Fruit fly (Drosophila melanogaster) whole organism, pupa: Measurements from ENCODE around the gene Pfdn5.

Source experiments
- CG10348 ChIP-seq: fragments of 200-800 bp; sonication (Bioruptor generic); IDR thresholded peaks from 2 replicates; pipeline ENCODE4 v1.3.6; 2022; ENCODE audit warnings: missing biosample characterization, missing genetic modification characterization
- CG12605 ChIP-seq: fragments of 200-800 bp; sonication (Bioruptor generic); IDR thresholded peaks from 2 replicates; pipeline ENCODE4 v1.3.6; 2022; ENCODE audit warnings: missing biosample characterization, missing genetic modification characterization
- CG13204 ChIP-seq: fragments of 200-800 bp; sonication (Bioruptor generic); optimal IDR thresholded peaks from 2 replicates; lab custom pipeline; 2018; ENCODE audit warnings: missing biosample characterization, mild to moderate bottlenecking, missing genetic modification characterization, moderate library complexity
- CG14655 ChIP-seq: fragments of 200-800 bp; sonication (Bioruptor generic); optimal IDR thresholded peaks from 3 replicates; lab custom pipeline; 2017; ENCODE audit warnings: mild to moderate bottlenecking, missing biosample characterization, missing genetic modification reagents, missing genetic modification characterization
- CG15710 ChIP-seq: fragments of 200-800 bp; sonication (Bioruptor generic); optimal IDR thresholded peaks from 2 replicates; lab custom pipeline; 2018; ENCODE audit warnings: missing biosample characterization, mild to moderate bottlenecking, missing genetic modification characterization, moderate library complexity
- CG17806 ChIP-seq: fragments of 200-800 bp; sonication (Bioruptor generic); optimal IDR thresholded peaks from 2 replicates; lab custom pipeline; 2018; ENCODE audit warnings: missing biosample characterization, mild to moderate bottlenecking, missing genetic modification characterization, moderate library complexity
- CG32121 ChIP-seq: fragments of 200-800 bp; sonication (Bioruptor generic); IDR thresholded peaks from 2 replicates; pipeline ENCODE4 v1.3.6; 2022; ENCODE audit warnings: missing biosample characterization, missing genetic modification characterization
- CG34367 ChIP-seq: fragments of 200-800 bp; sonication (Bioruptor generic); optimal IDR thresholded peaks from 2 replicates; lab custom pipeline; 2018; ENCODE audit warnings: missing biosample characterization, mild to moderate bottlenecking, missing genetic modification characterization
- CG4496 ChIP-seq: fragments of 200-800 bp; sonication (Bioruptor generic); IDR thresholded peaks from 3 replicates; pipeline ENCODE4 v1.3.6; 2022; ENCODE audit warnings: missing biosample characterization, missing genetic modification characterization
- CG8159 ChIP-seq: fragments of 200-800 bp; sonication (Bioruptor generic); optimal IDR thresholded peaks from 3 replicates; lab custom pipeline; 2018; ENCODE audit warnings: missing biosample characterization, mild to moderate bottlenecking, missing genetic modification characterization, moderate library complexity
- CG8301 ChIP-seq: fragments of 200-800 bp; sonication (Bioruptor generic); optimal IDR thresholded peaks from 2 replicates; lab custom pipeline; 2018; ENCODE audit warnings: missing biosample characterization, mild to moderate bottlenecking, missing genetic modification characterization
- CG9948 ChIP-seq: fragments of 200-800 bp; sonication (Bioruptor generic); optimal IDR thresholded peaks from 2 replicates; lab custom pipeline; 2018; ENCODE audit warnings: missing biosample characterization, mild to moderate bottlenecking, missing genetic modification characterization, moderate library complexity
- D1 ChIP-seq: fragments of 200-800 bp; sonication (Bioruptor generic); optimal IDR thresholded peaks from 2 replicates; lab custom pipeline; 2018; ENCODE audit warnings: missing biosample characterization, mild to moderate bottlenecking, missing genetic modification characterization, moderate library complexity
- EcR ChIP-seq: fragments of 200-800 bp; sonication (Bioruptor generic); optimal IDR thresholded peaks from 3 replicates; lab custom pipeline; 2019; ENCODE audit warnings: missing biosample characterization, missing genetic modification characterization, mild to moderate bottlenecking, moderate library complexity, missing genetic modification reagents
- Ets98B ChIP-seq: fragments of 200-800 bp; sonication (Bioruptor generic); IDR thresholded peaks from 2 replicates; pipeline ENCODE4 v1.3.6; 2022; ENCODE audit warnings: missing biosample characterization, missing genetic modification characterization
- Pif1A ChIP-seq: fragments of 200-800 bp; sonication (Bioruptor generic); optimal IDR thresholded peaks from 3 replicates; lab custom pipeline; 2016; ENCODE audit warnings: missing biosample characterization, missing genetic modification characterization
- Pif1B ChIP-seq: fragments of 200-800 bp; sonication (Bioruptor generic); optimal IDR thresholded peaks from 3 replicates; lab custom pipeline; 2016; ENCODE audit warnings: missing biosample characterization, missing genetic modification characterization
- Snoo ChIP-seq: fragments of 200-800 bp; sonication (Bioruptor generic); optimal IDR thresholded peaks from 3 replicates; lab custom pipeline; 2017; ENCODE audit warnings: missing biosample characterization, mild to moderate bottlenecking, missing genetic modification characterization, inconsistent platforms
- fd96Ca ChIP-seq: fragments of 200-800 bp; sonication (Bioruptor generic); IDR thresholded peaks from 3 replicates; pipeline ENCODE4 v1.3.6; 2022; ENCODE audit warnings: missing biosample characterization, missing genetic modification characterization
- gl ChIP-seq: fragments of 200-800 bp; sonication (Bioruptor generic); optimal IDR thresholded peaks from 2 replicates; lab custom pipeline; 2018; ENCODE audit warnings: missing biosample characterization, mild to moderate bottlenecking, missing genetic modification characterization
- rn ChIP-seq: fragments of 200-800 bp; sonication (Bioruptor generic); IDR thresholded peaks from 2 replicates; pipeline ENCODE4 v1.3.6; 2022; ENCODE audit warnings: missing biosample characterization, missing genetic modification characterization

Gene Pfdn5

DNA sequence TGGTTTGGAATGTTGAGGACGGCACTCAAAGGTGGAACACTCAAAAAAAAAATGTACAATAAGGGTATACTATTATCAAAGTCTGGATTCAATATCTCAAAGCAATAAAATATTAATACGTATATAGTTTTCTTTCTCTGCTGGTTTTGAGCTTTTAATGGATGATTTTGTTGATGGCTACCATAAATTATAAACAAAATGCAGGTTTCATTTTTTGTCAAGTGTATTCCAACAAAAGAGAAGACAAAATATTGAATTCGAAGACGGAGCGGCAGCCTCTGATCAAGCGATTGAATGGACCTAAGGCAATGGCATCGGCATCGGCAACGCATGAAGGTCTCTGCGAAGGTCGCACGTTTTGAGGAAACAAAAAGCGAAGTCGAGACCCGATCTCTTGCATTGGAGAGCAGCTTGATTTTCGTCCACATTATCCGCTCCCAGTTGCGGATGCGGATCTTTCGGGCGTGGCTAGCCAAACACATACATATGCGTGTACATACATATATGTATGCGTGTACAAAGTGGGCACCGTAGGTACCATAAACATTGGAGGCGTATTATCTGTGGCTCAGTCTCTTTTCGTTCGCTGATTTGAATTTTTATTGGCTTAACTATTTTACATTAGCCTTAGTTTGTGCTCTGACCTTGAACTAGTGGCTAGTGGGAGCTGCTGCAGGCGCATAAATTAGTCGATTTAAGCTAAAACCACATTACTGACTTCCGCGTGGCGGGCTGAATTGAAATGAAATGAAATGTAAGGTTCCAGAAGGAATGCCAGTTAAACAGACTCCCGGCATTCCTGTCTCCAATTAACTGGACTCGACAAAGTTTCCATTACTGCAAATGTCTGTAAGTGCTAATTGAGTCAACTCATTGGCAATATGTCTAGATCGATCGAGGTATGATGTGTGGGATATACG is 49.9 kb downstream of the Pfdn5 start:
- TF ChIP-seq CG13204, result peak; percentile 52
- no peak for TF ChIP-seq CG10348 (GFP tag; lab: Robert Waterston, UW)
- TF ChIP-seq CG32121 (GFP tag; lab: Robert Waterston, UW), result no peak
- no peak for TF ChIP-seq CG4496 (GFP tag; lab: Robert Waterston, UW)
- TF ChIP-seq CG8301 (tag; lab: Kevin White, UChicago), result no peak
- no peak for TF ChIP-seq rn
- TF ChIP-seq CG9948 (tag; lab: Kevin White, UChicago), result peak; percentile 82
- peak; percentile 38 for TF ChIP-seq CG14655 (GFP tag; lab: Kevin White, UChicago)
- TF ChIP-seq EcR (GFP tag; lab: Kevin White, UChicago), result peak; percentile 81
- TF ChIP-seq gl (tag; lab: Kevin White, UChicago), result peak; percentile 64
- peak; percentile 47 for TF ChIP-seq Pif1B (GFP tag; lab: Kevin White, UChicago)
- TF ChIP-seq D1 (tag; lab: Kevin White, UChicago), result peak; percentile 39
- TF ChIP-seq CG17806 (tag; lab: Kevin White, UChicago), result peak; percentile 89
- TF ChIP-seq CG12605 (GFP tag; lab: Robert Waterston, UW), result no peak
- peak; percentile 54 for TF ChIP-seq Snoo (tag; lab: Kevin White, UChicago)
- TF ChIP-seq Pif1A (GFP tag; lab: Kevin White, UChicago), result peak; percentile 59
- TF ChIP-seq CG15710 (tag; lab: Kevin White, UChicago), result peak; percentile 83
- no peak for TF ChIP-seq Ets98B (GFP tag; lab: Robert Waterston, UW)
- peak; percentile 80 for TF ChIP-seq CG34367 (tag; lab: Kevin White, UChicago)
- TF ChIP-seq fd96Ca (GFP tag; lab: Robert Waterston, UW), result no peak
- peak; percentile 89 for TF ChIP-seq CG8159 (tag; lab: Kevin White, UChicago)
